Fruit fly (Drosophila melanogaster): ENCODE measurements around the gene CG15576.
A peak's percentile ranks its signal among the peaks of the same experiment; 100 is the strongest.

Gene CG15576

dm6 chrX:4205346-4206178, 47.0 kb downstream of the CG15576 start, which contains the start of gene Fas2 (continued):
- TF ChIP-seq sens-2 (GFP tag; IDR thresholded peaks at IDR 0.05) = 0 out of 2 replicates have a peak, but pooled peaks have one; percentile 37
- peak; percentile 10 for TF ChIP-seq run (tag; optimal IDR thresholded peaks at IDR 0.05)
- peak; percentile 23 for TF ChIP-seq bcd (GFP tag; optimal IDR thresholded peaks at IDR 0.05)
- TF ChIP-seq twi (tag; optimal IDR thresholded peaks at IDR 0.05) = no peak
- no peak for TF ChIP-seq inv (GFP tag; IDR thresholded peaks at IDR 0.05; ENCODE audit: partially characterized antibody)
- no peak for TF ChIP-seq CG8290 (GFP tag; optimal IDR thresholded peaks at IDR 0.05)
- TF ChIP-seq CG8290 (tag; optimal IDR thresholded peaks at IDR 0.05) = peak; percentile 11 to 84
- TF ChIP-seq Nf-YC (tag; optimal IDR thresholded peaks at IDR 0.05) = peak; percentile 15
- TF ChIP-seq trh (GFP tag; optimal IDR thresholded peaks at IDR 0.05) = no peak
- no peak for TF ChIP-seq toy (GFP tag; IDR thresholded peaks at IDR 0.05)
- TF ChIP-seq CG5953 (GFP tag; IDR thresholded peaks at IDR 0.05) = peak; percentile 54; the same call in 1 of the 2 replicates
- no peak for TF ChIP-seq Hey (tag; optimal IDR thresholded peaks at IDR 0.05)
- peak; percentile 67; the same call in 1 of the 3 replicates for TF ChIP-seq gce (GFP tag; IDR thresholded peaks at IDR 0.05)
- TF ChIP-seq lmd (GFP tag; IDR thresholded peaks at IDR 0.05) = peak; percentile 51
- no peak for TF ChIP-seq ind (GFP tag; optimal IDR thresholded peaks at IDR 0.05)
- TF ChIP-seq cad (GFP tag; optimal IDR thresholded peaks at IDR 0.05) = no peak
- no peak for TF ChIP-seq en (GFP tag; optimal IDR thresholded peaks at IDR 0.05)
- peak; percentile 70; the same call in 1 of the 2 replicates for TF ChIP-seq Adf1 (GFP tag; IDR thresholded peaks at IDR 0.05)
- peak; percentile 13 for TF ChIP-seq CG11398 (GFP tag; optimal IDR thresholded peaks at IDR 0.05)
- no peak for TF ChIP-seq Lim3 (GFP tag; IDR thresholded peaks at IDR 0.05)
- TF ChIP-seq ttk (GFP tag; IDR thresholded peaks at IDR 0.05) = 0 out of 2 replicates have a peak, but pooled peaks have one; percentile 24
- TF ChIP-seq wek (GFP tag; optimal IDR thresholded peaks at IDR 0.05) = peak; percentile 76
- no peak for TF ChIP-seq CG17912 (GFP tag; optimal IDR thresholded peaks at IDR 0.05)
- no peak for TF ChIP-seq CG3995 (GFP tag; optimal IDR thresholded peaks at IDR 0.05)
- TF ChIP-seq CG12155 (GFP tag; optimal IDR thresholded peaks at IDR 0.05) = peak; percentile 23
- peak; percentile 43 for TF ChIP-seq CG3163 (GFP tag; optimal IDR thresholded peaks at IDR 0.05)
- no peak for TF ChIP-seq CG12236 (GFP tag; optimal IDR thresholded peaks at IDR 0.05)
- peak; percentile 54 for TF ChIP-seq Ptx1 (GFP tag; IDR thresholded peaks at IDR 0.05)
- no peak for TF ChIP-seq Sin3A (optimal IDR thresholded peaks at IDR 0.05)
- no peak for TF ChIP-seq Nf-YA (GFP tag; IDR thresholded peaks at IDR 0.05)
- no peak for TF ChIP-seq CG15479 (GFP tag; optimal IDR thresholded peaks at IDR 0.05)
- peak; percentile 25 for TF ChIP-seq Mad (GFP tag; optimal IDR thresholded peaks at IDR 0.05)
- no peak for TF ChIP-seq dan (GFP tag; IDR thresholded peaks at IDR 0.05)
- peak; percentile 14 for TF ChIP-seq CG2712 (tag; optimal IDR thresholded peaks at IDR 0.05)
- TF ChIP-seq vvl (GFP tag; IDR thresholded peaks at IDR 0.05) = peak; percentile 78
- no peak for TF ChIP-seq sima (GFP tag; optimal IDR thresholded peaks at IDR 0.05)
- TF ChIP-seq cwo (GFP tag; optimal IDR thresholded peaks at IDR 0.05) = peak; percentile 49
- TF ChIP-seq CG2120 (GFP tag; optimal IDR thresholded peaks at IDR 0.05) = peak; percentile 17
- peak; percentile 74 for TF ChIP-seq CG6854 (GFP tag; optimal IDR thresholded peaks at IDR 0.05)
- TF ChIP-seq ap (GFP tag; IDR thresholded peaks at IDR 0.05) = no peak
- no peak for TF ChIP-seq CG13123 (GFP tag; optimal IDR thresholded peaks at IDR 0.05)
- peak; percentile 16 for TF ChIP-seq CG3838 (GFP tag; optimal IDR thresholded peaks at IDR 0.05)
- peak; percentile 43 for TF ChIP-seq CG8924 (tag; optimal IDR thresholded peaks at IDR 0.05)
- TF ChIP-seq CG14710 (tag; optimal IDR thresholded peaks at IDR 0.05) = peak; percentile 8
- TF ChIP-seq lilli (GFP tag; optimal IDR thresholded peaks at IDR 0.05) = peak; percentile 33
- peak; percentile 11 for TF ChIP-seq tup (GFP tag; optimal IDR thresholded peaks at IDR 0.05)
- peak; percentile 9; the same call in 1 of the 3 replicates for TF ChIP-seq H15 (GFP tag; IDR thresholded peaks at IDR 0.05)
- TF ChIP-seq Gsc (GFP tag; IDR thresholded peaks at IDR 0.05) = no peak
- no peak for TF ChIP-seq klu (GFP tag; IDR thresholded peaks at IDR 0.05)
- no peak for TF ChIP-seq CG10654 (GFP tag; optimal IDR thresholded peaks at IDR 0.05)
- peak; percentile 31 for TF ChIP-seq HHEX (GFP tag; optimal IDR thresholded peaks at IDR 0.05)
